Worm (Caenorhabditis elegans): ENCODE results near the gene oac-31.

DNA sequence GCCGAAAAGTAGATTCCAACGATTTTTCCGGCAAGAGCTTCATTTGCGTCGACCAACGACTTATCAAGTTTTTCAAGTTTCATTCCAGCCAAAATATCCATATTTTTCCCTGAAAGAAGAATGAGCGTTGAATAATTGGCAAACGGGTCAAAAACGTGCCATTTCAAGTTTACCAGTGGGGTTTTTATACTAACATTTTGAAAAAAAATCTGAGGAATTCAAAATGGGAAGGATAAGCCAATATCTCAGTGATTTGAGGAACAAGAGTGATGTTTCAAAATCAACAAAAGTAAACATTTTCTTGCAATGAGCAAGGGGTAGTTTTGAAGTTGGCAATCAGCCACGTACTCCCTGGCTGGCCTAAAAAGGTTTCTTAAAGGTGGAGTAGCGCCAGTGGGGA is 7.4 kb downstream of the oac-31 start, which contains the start of gene trx-5:
- no peak for TF ChIP-seq T22C8.4 (GFP tag; IDR thresholded peaks at IDR 0.05)
- TF ChIP-seq ref-1 (GFP tag; conservative IDR thresholded peaks at IDR 0.05), result no peak
